Fruit fly (Drosophila melanogaster) whole organism, adult: ENCODE results near the gene Pburs.

Experiments
- CG12768 ChIP-seq: fragments of 200-800 bp; sonication (Bioruptor generic); optimal IDR thresholded peaks from 2 replicates; lab custom pipeline; 2017; ENCODE audit warnings: missing biosample characterization, missing genetic modification characterization, mild to moderate bottlenecking, moderate library complexity, missing genetic modification reagents
- CG7045 ChIP-seq: fragments of 200-800 bp; sonication (Bioruptor generic); optimal IDR thresholded peaks from 2 replicates; lab custom pipeline; 2017; ENCODE audit warnings: missing biosample characterization, mild to moderate bottlenecking, missing genetic modification characterization
- CG7101 ChIP-seq: fragments of 200-800 bp; sonication (Bioruptor generic); optimal IDR thresholded peaks from 2 replicates; lab custom pipeline; 2018; ENCODE audit warnings: missing biosample characterization, mild to moderate bottlenecking, missing genetic modification characterization, moderate library complexity
- Crg-1 ChIP-seq: fragments of 200-800 bp; sonication (Bioruptor generic); optimal IDR thresholded peaks from 2 replicates; lab custom pipeline; 2016; ENCODE audit warnings: missing biosample characterization, missing genetic modification characterization
- ovo ChIP-seq: fragments of 200-800 bp; sonication (Bioruptor generic); optimal IDR thresholded peaks from 2 replicates; lab custom pipeline; 2016; ENCODE audit warnings: missing biosample characterization, missing genetic modification characterization

DNA sequence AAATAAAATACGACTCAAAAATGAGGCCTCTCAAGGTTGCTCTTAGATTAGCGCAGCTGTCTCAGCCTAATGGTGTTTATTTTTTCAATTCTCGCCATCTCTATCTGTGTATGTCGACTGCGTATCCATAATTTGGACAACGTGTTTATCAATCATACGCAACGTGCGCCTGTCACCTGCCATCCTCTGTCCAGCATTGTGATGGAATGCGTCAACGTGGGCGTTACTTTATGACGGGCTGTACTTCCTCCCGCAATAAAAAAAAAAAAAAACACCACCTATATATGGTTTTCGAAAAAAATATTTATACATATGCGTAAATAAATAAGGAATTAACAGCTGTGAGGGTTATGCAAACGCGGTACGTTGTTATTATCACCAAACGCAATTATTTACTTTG is 17.8 kb downstream of the Pburs start:
- TF ChIP-seq CG12768 (no peak), CG7101 (tag; lab: Kevin White, UChicago) (no peak), Crg-1 (GFP tag; lab: Kevin White, UChicago) (no peak), CG7045 (GFP tag; lab: Kevin White, UChicago) (no peak), ovo (GFP tag; lab: Kevin White, UChicago) (no peak)
